Worm (Caenorhabditis elegans): ENCODE data around the gene F59A1.15.
A peak's percentile ranks its signal among the peaks of the same experiment; 100 is the strongest.

Gene F59A1.15

ce11 chrV:17683763-17684162 is at the start of gene F59A1.15:
Gene F59A1.15 (minus strand): TSS chrV:17683863.
- no peak for TF ChIP-seq aly-2 (tag; optimal IDR thresholded peaks at IDR 0.05)
- no peak for TF ChIP-seq ceh-9 (tag; optimal IDR thresholded peaks at IDR 0.05)
- no peak for TF ChIP-seq lin-15B (tag; optimal IDR thresholded peaks at IDR 0.05)
- no peak for TF ChIP-seq elt-2 (tag; optimal IDR thresholded peaks at IDR 0.05)
- TF ChIP-seq jun-1 (tag; optimal IDR thresholded peaks at IDR 0.05) = no peak
- TF ChIP-seq fkh-10 (GFP tag; optimal IDR thresholded peaks at IDR 0.05) = no peak
- TF ChIP-seq eor-1 (tag; optimal IDR thresholded peaks at IDR 0.05) = no peak

- TF ChIP-seq hmg-11 (tag; optimal IDR thresholded peaks at IDR 0.05) (no peak), ZK546.5 (tag; optimal IDR thresholded peaks at IDR 0.05) (no peak), skn-1 (tag; optimal IDR thresholded peaks at IDR 0.05) (no peak), nhr-43 (tag; optimal IDR thresholded peaks at IDR 0.05; ENCODE audit: poor library complexity, severe bottlenecking) (no peak), ceh-9 (tag; optimal IDR thresholded peaks at IDR 0.05) (no peak), lin-15B (tag; optimal IDR thresholded peaks at IDR 0.05) (no peak), mdl-1 (tag; optimal IDR thresholded peaks at IDR 0.05) (no peak)
Observed at ce11 chrV:17732516-17732915, 48.9 kb upstream of the F59A1.15 start, which contains the start of gene twk-42. Gene twk-42 (minus strand): TSS chrV:17732616.

- no peak for TF ChIP-seq ama-1 (optimal IDR thresholded peaks at IDR 0.05)
- TF ChIP-seq mdl-1 (tag; optimal IDR thresholded peaks at IDR 0.05) = no peak
- TF ChIP-seq nhr-11 (tag; optimal IDR thresholded peaks at IDR 0.05) = peak; percentile 58
- TF ChIP-seq egl-5 (tag; optimal IDR thresholded peaks at IDR 0.05) = peak; percentile 57
- peak; percentile 51 for TF ChIP-seq lin-39 (tag; optimal IDR thresholded peaks at IDR 0.05)
Observed at ce11 chrV:17728757-17729156, 45.1 kb upstream of the F59A1.15 start.

- TF ChIP-seq eor-1 (tag; optimal IDR thresholded peaks at IDR 0.05) = no peak
- TF ChIP-seq nhr-12 (tag; optimal IDR thresholded peaks at IDR 0.05) = no peak
- no peak for TF ChIP-seq ceh-28 (tag; optimal IDR thresholded peaks at IDR 0.05)
- TF ChIP-seq nhr-67 (tag; optimal IDR thresholded peaks at IDR 0.05) = no peak
- TF ChIP-seq ama-1 (optimal IDR thresholded peaks at IDR 0.05) = no peak
- no peak for TF ChIP-seq egl-27 (tag; optimal IDR thresholded peaks at IDR 0.05)
- no peak for TF ChIP-seq fkh-2 (tag; optimal IDR thresholded peaks at IDR 0.05)
- no peak for TF ChIP-seq lin-15B (tag; optimal IDR thresholded peaks at IDR 0.05)
- TF ChIP-seq ceh-16 (tag; optimal IDR thresholded peaks at IDR 0.05) = no peak
- TF ChIP-seq unc-39 (tag; optimal IDR thresholded peaks at IDR 0.05) = no peak
Observed at ce11 chrV:17728336-17728735, 44.7 kb upstream of the F59A1.15 start.

- TF ChIP-seq elt-3 (tag; optimal IDR thresholded peaks at IDR 0.05) (no peak), nhr-76 (tag; optimal IDR thresholded peaks at IDR 0.05) (no peak), mdl-1 (tag; optimal IDR thresholded peaks at IDR 0.05) (no peak), skn-1 (tag; optimal IDR thresholded peaks at IDR 0.05) (no peak), tbx-2 (tag; optimal IDR thresholded peaks at IDR 0.05) (no peak), unc-62 (GFP tag; optimal IDR thresholded peaks at IDR 0.05) (no peak), ZK546.5 (tag; optimal IDR thresholded peaks at IDR 0.05) (no peak), egl-27 (tag; optimal IDR thresholded peaks at IDR 0.05) (no peak)
Observed at ce11 chrV:17724704-17725103, 41.0 kb upstream of the F59A1.15 start, which contains the start of gene fat-5. Gene fat-5 (plus strand): TSS chrV:17725004.

ce11 chrV:17723142-17723781 is 39.6 kb upstream of the F59A1.15 start:
- TF ChIP-seq ceh-28 (tag; optimal IDR thresholded peaks at IDR 0.05) (no peak), egl-27 (tag; optimal IDR thresholded peaks at IDR 0.05) (no peak), elt-2 (tag; optimal IDR thresholded peaks at IDR 0.05) (peak; percentile 52), nfya-1 (tag; optimal IDR thresholded peaks at IDR 0.05; ENCODE audit: insufficient read depth) (no peak), nhr-23 (tag; optimal IDR thresholded peaks at IDR 0.05) (peak; percentile 8), ceh-16 (tag; optimal IDR thresholded peaks at IDR 0.05) (no peak), nhr-43 (tag; optimal IDR thresholded peaks at IDR 0.05; ENCODE audit: poor library complexity, severe bottlenecking) (no peak), pha-4 (tag; optimal IDR thresholded peaks at IDR 0.05) (peak; percentile 20), nhr-76 (tag; optimal IDR thresholded peaks at IDR 0.05) (no peak), skn-1 (tag; optimal IDR thresholded peaks at IDR 0.05) (no peak), aly-2 (tag; optimal IDR thresholded peaks at IDR 0.05) (no peak), pqm-1 (tag; optimal IDR thresholded peaks at IDR 0.05) (peak; percentile 58), nhr-12 (tag; optimal IDR thresholded peaks at IDR 0.05) (no peak), daf-12 (tag; optimal IDR thresholded peaks at IDR 0.05) (no peak), fkh-10 (GFP tag; optimal IDR thresholded peaks at IDR 0.05) (no peak), R02D3.7 (tag; optimal IDR thresholded peaks at IDR 0.05) (no peak), mdl-1 (tag; optimal IDR thresholded peaks at IDR 0.05) (no peak), nhr-237 (tag; optimal IDR thresholded peaks at IDR 0.05) (no peak), nhr-28 (tag; optimal IDR thresholded peaks at IDR 0.05) (no peak)
